Worm (Caenorhabditis elegans) whole organism, L4/young adult: ENCODE data around the gene aagr-4.

ENCODE experiments used
- dao-5 ChIP-seq: sonication (generic microtip); optimal IDR thresholded peaks from 2 replicates; lab custom pipeline; 2016; ENCODE audit warnings: missing genotype, missing genetic modification characterization, moderate library complexity, missing compliant biosample characterization
- him-1 ChIP-seq: sonication (generic microtip); optimal IDR thresholded peaks from 2 replicates; lab custom pipeline; 2016; ENCODE audit warnings: missing genotype, missing genetic modification reagents, missing genetic modification characterization, missing compliant biosample characterization

- TF ChIP-seq him-1 (tag; lab: Kevin White, UChicago) (no peak), dao-5 (tag; lab: Kevin White, UChicago) (no peak)
These were observed 34.9 kb upstream of the aagr-4 start, which contains the start of gene ZK1193.2 for ce11 chrX:425535-425934.
